Fruit fly (Drosophila melanogaster): ENCODE data around the gene CG43165.

dm6 chr2L:3700374-3700773 is 5.6 kb upstream of the CG43165 start, which contains the start of gene Sfp24C1:
- TF ChIP-seq ttk (optimal IDR thresholded peaks at IDR 0.05) (no peak), Sin3A (optimal IDR thresholded peaks at IDR 0.05) (no peak), h (optimal IDR thresholded peaks at IDR 0.05) (no peak), psq (optimal IDR thresholded peaks at IDR 0.05) (no peak), insv (optimal IDR thresholded peaks at IDR 0.05) (no peak)
